Fruit fly (Drosophila melanogaster): ENCODE results near the gene CG34426.

CG34426 gene

dm6 chr3L:8765493-8765892 lies 36.8 kb upstream of the CG34426 start (continued):
- TF ChIP-seq tup (GFP tag; optimal IDR thresholded peaks at IDR 0.05) (no peak), sna (GFP tag; IDR thresholded peaks at IDR 0.05; ENCODE audit: partially characterized antibody) (no peak), CG8478 (optimal IDR thresholded peaks at IDR 0.05) (no peak), CG9797 (GFP tag; optimal IDR thresholded peaks at IDR 0.05) (no peak), CG13287 (GFP tag; IDR thresholded peaks at IDR 0.05; ENCODE audit: partially characterized antibody) (no peak), CG2129 (GFP tag; IDR thresholded peaks at IDR 0.05; ENCODE audit: partially characterized antibody) (no peak), Oli (tag; optimal IDR thresholded peaks at IDR 0.05) (no peak), MBD-R2 (GFP tag; IDR thresholded peaks at IDR 0.05) (no peak), luna (GFP tag; optimal IDR thresholded peaks at IDR 0.05) (no peak), CG15601 (tag; optimal IDR thresholded peaks at IDR 0.05) (no peak), Eip74EF (GFP tag; optimal IDR thresholded peaks at IDR 0.05) (no peak), CG8765 (GFP tag; IDR thresholded peaks at IDR 0.05) (peak; percentile 18; the same call in 1 of the 2 replicates), D (optimal IDR thresholded peaks at IDR 0.05) (no peak), D (GFP tag; optimal IDR thresholded peaks at IDR 0.05) (no peak), prd (optimal IDR thresholded peaks at IDR 0.05) (no peak), prd (GFP tag; IDR thresholded peaks at IDR 0.05) (peak; percentile 18; the same call in 2 of the 3 replicates), vvl (GFP tag; IDR thresholded peaks at IDR 0.05) (peak; percentile 71), ssp (GFP tag; IDR thresholded peaks at IDR 0.05) (no peak), gsb-n (tag; optimal IDR thresholded peaks at IDR 0.05) (peak; percentile 77), CG12155 (GFP tag; optimal IDR thresholded peaks at IDR 0.05) (no peak)

- peak; percentile 85 for TF ChIP-seq CG11696 (GFP tag; IDR thresholded peaks at IDR 0.05)
- TF ChIP-seq nom (GFP tag; optimal IDR thresholded peaks at IDR 0.05), result peak; percentile 86
- TF ChIP-seq HLHmδ (GFP tag; optimal IDR thresholded peaks at IDR 0.05), result no peak
- no peak for TF ChIP-seq fru (optimal IDR thresholded peaks at IDR 0.05)
- TF ChIP-seq CG14965 (GFP tag; optimal IDR thresholded peaks at IDR 0.05; ENCODE audit: borderline replicate concordance), result peak; percentile 81
- TF ChIP-seq CG9797 (GFP tag; optimal IDR thresholded peaks at IDR 0.05), result peak; percentile 45
- TF ChIP-seq CG42726 (GFP tag; IDR thresholded peaks at IDR 0.05; ENCODE audit: partially characterized antibody), result peak; percentile 39; the same call in 1 of the 2 replicates
- TF ChIP-seq Hey (tag; optimal IDR thresholded peaks at IDR 0.05), result peak; percentile 91
- peak; percentile 96 for TF ChIP-seq stc (GFP tag; IDR thresholded peaks at IDR 0.05)
- TF ChIP-seq Dfd (GFP tag; optimal IDR thresholded peaks at IDR 0.05), result no peak
- peak; percentile 97 for TF ChIP-seq vvl (GFP tag; IDR thresholded peaks at IDR 0.05)
- peak; percentile 98 for TF ChIP-seq slbo (GFP tag; IDR thresholded peaks at IDR 0.05)
- peak; percentile 98 for TF ChIP-seq sob (GFP tag; IDR thresholded peaks at IDR 0.05)
- TF ChIP-seq disco-r (GFP tag; optimal IDR thresholded peaks at IDR 0.05), result peak; percentile 97
- peak; percentile 96 for TF ChIP-seq NC2β (GFP tag; optimal IDR thresholded peaks at IDR 0.05)
- TF ChIP-seq croc (GFP tag; conservative IDR thresholded peaks at IDR 0.05), result peak; percentile 98
- peak; percentile 99 for TF ChIP-seq Chrac-16 (GFP tag; optimal IDR thresholded peaks at IDR 0.05)
- TF ChIP-seq Optix (GFP tag; IDR thresholded peaks at IDR 0.05), result peak; percentile 97
- peak; percentile 91 for TF ChIP-seq Camta (GFP tag; optimal IDR thresholded peaks at IDR 0.05)
- TF ChIP-seq Blimp-1 (GFP tag; optimal IDR thresholded peaks at IDR 0.05), result peak; percentile 95
- peak; percentile 31 for TF ChIP-seq BEAF-32 (GFP tag; optimal IDR thresholded peaks at IDR 0.05)
- peak; percentile 95 for TF ChIP-seq Ets65A (GFP tag)
- TF ChIP-seq tio (GFP tag; optimal IDR thresholded peaks at IDR 0.05), result peak; percentile 99
- TF ChIP-seq peb (GFP tag; IDR thresholded peaks at IDR 0.05), result peak; percentile 97
- TF ChIP-seq CG34224 (GFP tag; IDR thresholded peaks at IDR 0.05; ENCODE audit: partially characterized antibody), result peak; percentile 55; the same call in 2 of the 3 replicates
- peak; percentile 98 for TF ChIP-seq CG12942 (GFP tag; optimal IDR thresholded peaks at IDR 0.05)
- peak; percentile 84 for TF ChIP-seq Abd-B (GFP tag; optimal IDR thresholded peaks at IDR 0.05)
- TF ChIP-seq Scr (GFP tag; IDR thresholded peaks at IDR 0.05; ENCODE audit: partially characterized antibody), result peak; percentile 44
- peak; percentile 94 for TF ChIP-seq CG10654 (GFP tag; optimal IDR thresholded peaks at IDR 0.05)
- peak; percentile 98 for TF ChIP-seq Ptx1 (GFP tag; IDR thresholded peaks at IDR 0.05)
- TF ChIP-seq Hsf (GFP tag; optimal IDR thresholded peaks at IDR 0.05), result peak; percentile 99
- no peak for TF ChIP-seq prd (optimal IDR thresholded peaks at IDR 0.05)
- peak; percentile 98 for TF ChIP-seq prd (GFP tag; IDR thresholded peaks at IDR 0.05)
- TF ChIP-seq Doc2 (GFP tag; IDR thresholded peaks at IDR 0.05), result peak; percentile 91
Observed at dm6 chr3L:8765969-8766538, 36.2 kb upstream of the CG34426 start.

All from whole organism, embryonic.